Worm (Caenorhabditis elegans) whole organism, L3 larva: Measurements from ENCODE around the gene cyp-33B1.

Experiments used
- R02D3.7 ChIP-seq: fragments of 150-350 bp; optimal IDR thresholded peaks from 2 replicates; lab custom pipeline; 2014; ENCODE audit warnings: missing biosample characterization, missing genetic modification characterization
- ZK546.5 ChIP-seq: sonication (generic microtip); optimal IDR thresholded peaks from 2 replicates; lab custom pipeline; 2017; ENCODE audit warnings: missing biosample characterization, missing genetic modification characterization
- ama-1 ChIP-seq: fragments of 150-350 bp; optimal IDR thresholded peaks from 2 replicates; lab custom pipeline; 2018
- ceh-16 ChIP-seq: sonication (generic microtip); optimal IDR thresholded peaks from 2 replicates; lab custom pipeline; 2017; ENCODE audit warnings: missing biosample characterization, missing genetic modification characterization
- ceh-82 ChIP-seq: fragments of 150-350 bp; optimal IDR thresholded peaks from 2 replicates; lab custom pipeline; 2014; ENCODE audit warnings: missing biosample characterization, missing genetic modification characterization
- daf-12 ChIP-seq: fragments of 150-350 bp; optimal IDR thresholded peaks from 2 replicates; lab custom pipeline; 2014; ENCODE audit warnings: missing biosample characterization, missing genetic modification reagents, missing genetic modification characterization
- egl-27 ChIP-seq: sonication (generic microtip); optimal IDR thresholded peaks from 4 replicates; lab custom pipeline; 2017; ENCODE audit warnings: missing biosample characterization, missing genetic modification reagents, missing genetic modification characterization
- egl-5 ChIP-seq: fragments of 150-350 bp; optimal IDR thresholded peaks from 2 replicates; lab custom pipeline; 2017; ENCODE audit warnings: missing biosample characterization, missing genetic modification reagents, missing genetic modification characterization, inconsistent platforms
- elt-2 ChIP-seq: sonication (generic microtip); optimal IDR thresholded peaks from 2 replicates; lab custom pipeline; 2016; ENCODE audit warnings: missing genetic modification reagents, mild to moderate bottlenecking, missing genetic modification characterization, missing compliant biosample characterization
- elt-3 ChIP-seq, 3 experiments: fragments of 150-350 bp in 1 of 3; sonication (generic microtip) in 2 of 3; optimal IDR thresholded peaks; 2 replicates in 2 of 3; 4 replicates in 1 of 3; lab custom pipeline; 2014 to 2017; ENCODE audit warnings: missing biosample characterization in 3 of 3, missing genetic modification characterization in 3 of 3
- eor-1 ChIP-seq, 2 experiments: fragments of 150-350 bp; optimal IDR thresholded peaks; 2 replicates each; lab custom pipeline; 2014 to 2018; ENCODE audit warnings: missing biosample characterization in 2 of 2, missing genetic modification characterization in 2 of 2
- fkh-10 ChIP-seq: sonication (generic microtip); optimal IDR thresholded peaks from 2 replicates; lab custom pipeline; 2017; ENCODE audit warnings: missing biosample characterization, missing genetic modification reagents, missing genetic modification characterization
- fkh-2 ChIP-seq: fragments of 150-350 bp; optimal IDR thresholded peaks from 2 replicates; lab custom pipeline; 2014; ENCODE audit warnings: missing biosample characterization, missing genetic modification reagents, missing genetic modification characterization
- fos-1 ChIP-seq: fragments of 150-350 bp; optimal IDR thresholded peaks from 2 replicates; lab custom pipeline; 2014; ENCODE audit warnings: missing biosample characterization, missing genetic modification characterization
- lin-15B ChIP-seq: fragments of 150-350 bp; optimal IDR thresholded peaks from 2 replicates; lab custom pipeline; 2014; ENCODE audit warnings: missing biosample characterization, missing genetic modification characterization
- lin-39 ChIP-seq: fragments of 150-350 bp; optimal IDR thresholded peaks from 2 replicates; lab custom pipeline; 2018; ENCODE audit warnings: missing biosample characterization, missing genetic modification reagents, missing genetic modification characterization
- lsy-12 ChIP-seq: sonication (generic microtip); optimal IDR thresholded peaks from 2 replicates; lab custom pipeline; 2016; ENCODE audit warnings: mild to moderate bottlenecking, missing genetic modification characterization, missing compliant biosample characterization
- mdl-1 ChIP-seq: fragments of 150-350 bp; optimal IDR thresholded peaks from 2 replicates; lab custom pipeline; 2014; ENCODE audit warnings: missing biosample characterization, missing genetic modification characterization
- nhr-11 ChIP-seq: fragments of 150-350 bp; optimal IDR thresholded peaks from 2 replicates; lab custom pipeline; 2014; ENCODE audit warnings: missing biosample characterization, missing genetic modification characterization
- nhr-12 ChIP-seq: fragments of 150-350 bp; optimal IDR thresholded peaks from 2 replicates; lab custom pipeline; 2014; ENCODE audit warnings: missing biosample characterization, missing genetic modification characterization
- nhr-23 ChIP-seq: fragments of 150-350 bp; optimal IDR thresholded peaks from 2 replicates; lab custom pipeline; 2014; ENCODE audit warnings: missing biosample characterization, missing genetic modification reagents, missing genetic modification characterization
- nhr-237 ChIP-seq: fragments of 150-350 bp; optimal IDR thresholded peaks from 2 replicates; lab custom pipeline; 2014; ENCODE audit warnings: missing biosample characterization, missing genetic modification characterization
- nhr-25 ChIP-seq: sonication (generic microtip); optimal IDR thresholded peaks from 2 replicates; lab custom pipeline; 2017; ENCODE audit warnings: missing biosample characterization, missing genetic modification characterization
- nhr-43 ChIP-seq: sonication (generic microtip); optimal IDR thresholded peaks from 2 replicates; lab custom pipeline; 2016; ENCODE audit warnings: mild to moderate bottlenecking, missing genetic modification characterization, missing compliant biosample characterization; ENCODE audit not compliant: poor library complexity, severe bottlenecking
- nhr-67 ChIP-seq: fragments of 150-350 bp; optimal IDR thresholded peaks from 2 replicates; lab custom pipeline; 2014; ENCODE audit warnings: missing biosample characterization, missing genetic modification characterization
- nhr-76 ChIP-seq: fragments of 150-350 bp; sonication (generic microtip); optimal IDR thresholded peaks from 5 replicates; lab custom pipeline; 2014; ENCODE audit warnings: missing biosample characterization, missing genetic modification characterization
- nhr-77 ChIP-seq: fragments of 150-350 bp; optimal IDR thresholded peaks from 2 replicates; lab custom pipeline; 2014; ENCODE audit warnings: missing biosample characterization, missing genetic modification characterization
- pha-4 ChIP-seq: fragments of 150-350 bp; optimal IDR thresholded peaks from 2 replicates; lab custom pipeline; 2014; ENCODE audit warnings: missing biosample characterization, missing genetic modification reagents, missing genetic modification characterization
- pqm-1 ChIP-seq: fragments of 150-350 bp; optimal IDR thresholded peaks from 2 replicates; lab custom pipeline; 2017; ENCODE audit warnings: missing biosample characterization, missing genetic modification characterization, inconsistent platforms
- sea-2 ChIP-seq: fragments of 150-350 bp; sonication (generic microtip); optimal IDR thresholded peaks from 4 replicates; lab custom pipeline; 2014; ENCODE audit warnings: missing biosample characterization, missing genetic modification reagents, missing genetic modification characterization
- skn-1 ChIP-seq: fragments of 150-350 bp; optimal IDR thresholded peaks from 2 replicates; lab custom pipeline; 2014; ENCODE audit warnings: missing biosample characterization, missing genetic modification characterization
- snpc-4 ChIP-seq: fragments of 150-350 bp; optimal IDR thresholded peaks from 2 replicates; lab custom pipeline; 2014; ENCODE audit warnings: missing biosample characterization, missing genetic modification characterization
- tbx-2 ChIP-seq: sonication (generic microtip); optimal IDR thresholded peaks from 2 replicates; lab custom pipeline; 2016; ENCODE audit warnings: mild to moderate bottlenecking, missing genetic modification characterization, missing compliant biosample characterization
- unc-39 ChIP-seq: sonication (generic microtip); optimal IDR thresholded peaks from 4 replicates; lab custom pipeline; 2017; ENCODE audit warnings: missing biosample characterization, missing genetic modification characterization
- unc-62 ChIP-seq: fragments of 150-350 bp; sonication (generic microtip); optimal IDR thresholded peaks from 4 replicates; lab custom pipeline; 2014; ENCODE audit warnings: missing biosample characterization, missing genetic modification reagents, missing genetic modification characterization
- zag-1 ChIP-seq: fragments of 150-350 bp; optimal IDR thresholded peaks from 2 replicates; lab custom pipeline; 2014; ENCODE audit warnings: missing biosample characterization, missing genetic modification characterization
- ztf-11 ChIP-seq: fragments of 150-350 bp; optimal IDR thresholded peaks from 2 replicates; lab custom pipeline; 2014; ENCODE audit warnings: missing biosample characterization, missing genetic modification characterization
- ztf-4 ChIP-seq: fragments of 150-350 bp; optimal IDR thresholded peaks from 2 replicates; lab custom pipeline; 2014; ENCODE audit warnings: missing biosample characterization, missing genetic modification characterization

The cyp-33B1 gene

ce11 chrV:9003291-9003690, 37.8 kb upstream of the cyp-33B1 start, which contains the start of gene srx-1:
Gene srx-1 (plus strand): TSS chrV:9003672.
- TF ChIP-seq nhr-25 (tag; lab: Kevin White, UChicago): no peak
- TF ChIP-seq ztf-11 (tag; lab: Kevin White, UChicago): no peak
- no peak for TF ChIP-seq nhr-12
- no peak for TF ChIP-seq fos-1 (tag; lab: Kevin White, UChicago)
- no peak for TF ChIP-seq ama-1
- TF ChIP-seq nhr-43 (tag; lab: Kevin White, UChicago): no peak
- no peak for TF ChIP-seq zag-1 (tag; lab: Kevin White, UChicago)

ce11 chrV:9005243-9005642, 35.9 kb upstream of the cyp-33B1 start, which contains the start of gene srx-3:
Gene srx-3 (plus strand): TSS chrV:9005543.
- no peak for TF ChIP-seq nhr-77 (tag; lab: Kevin White, UChicago)
- no peak for TF ChIP-seq ZK546.5
- no peak for TF ChIP-seq nhr-23 (tag; lab: Kevin White, UChicago)
- TF ChIP-seq nhr-237 (tag; lab: Kevin White, UChicago): no peak
- no peak for TF ChIP-seq ama-1
- TF ChIP-seq unc-39 (tag; lab: Kevin White, UChicago): no peak
- no peak for TF ChIP-seq eor-1 (tag; optimal IDR thresholded peaks at IDR 0.05; lab: Kevin White, UChicago)
- TF ChIP-seq pqm-1 (tag; lab: Kevin White, UChicago): no peak
- no peak for TF ChIP-seq lsy-12 (tag; lab: Kevin White, UChicago)
- TF ChIP-seq fos-1 (tag; lab: Kevin White, UChicago): no peak
- TF ChIP-seq tbx-2 (tag; lab: Kevin White, UChicago): no peak
- no peak for TF ChIP-seq ztf-11 (tag; lab: Kevin White, UChicago)
- TF ChIP-seq, all 47 proteins: peak for 0

- TF ChIP-seq daf-12 (tag; lab: Kevin White, UChicago) (no peak), egl-5 (tag; lab: Kevin White, UChicago) (no peak), ztf-4 (tag; lab: Kevin White, UChicago) (no peak), ceh-82 (tag; lab: Kevin White, UChicago) (no peak), nhr-77 (tag; lab: Kevin White, UChicago) (no peak), ceh-16 (tag; lab: Kevin White, UChicago) (no peak), tbx-2 (tag; lab: Kevin White, UChicago) (no peak), fkh-10 (GFP tag; lab: Kevin White, UChicago) (no peak), unc-39 (tag; lab: Kevin White, UChicago) (no peak), elt-3 (tag; optimal IDR thresholded peaks at IDR 0.05; lab: Kevin White, UChicago) (no peak), lin-15B (no peak), mdl-1 (no peak), unc-62 (GFP tag; lab: Kevin White, UChicago) (no peak), R02D3.7 (no peak), ama-1 (no peak), sea-2 (GFP tag; lab: Kevin White, UChicago) (no peak), lin-39 (tag; lab: Kevin White, UChicago) (no peak), nhr-67 (tag; lab: Kevin White, UChicago) (no peak)
Measured at ce11 chrV:9009175-9009574, 32.0 kb upstream of the cyp-33B1 start, which contains the start of gene srx-2. Gene srx-2 (plus strand): TSS chrV:9009475.

- TF ChIP-seq pqm-1 (tag; lab: Kevin White, UChicago): no peak
- TF ChIP-seq ama-1: no peak
- no peak for TF ChIP-seq nhr-43 (tag; lab: Kevin White, UChicago)
- TF ChIP-seq ceh-16 (tag; lab: Kevin White, UChicago): no peak
- TF ChIP-seq nhr-25 (tag; lab: Kevin White, UChicago): no peak
- TF ChIP-seq egl-27 (tag; lab: Kevin White, UChicago): no peak
- TF ChIP-seq lin-15B: no peak
- no peak for TF ChIP-seq skn-1 (tag; lab: Kevin White, UChicago)
- TF ChIP-seq sea-2 (GFP tag; lab: Kevin White, UChicago): no peak
- TF ChIP-seq nhr-237 (tag; lab: Kevin White, UChicago): no peak
Measured at ce11 chrV:9013765-9014164, 27.4 kb upstream of the cyp-33B1 start, which contains the start of gene srh-201. Gene srh-201 (minus strand): TSS chrV:9013865.

- no peak for TF ChIP-seq nhr-25 (tag; lab: Kevin White, UChicago)
- TF ChIP-seq nhr-11: no peak
- TF ChIP-seq elt-2 (tag; lab: Kevin White, UChicago): no peak
- no peak for TF ChIP-seq egl-5 (tag; lab: Kevin White, UChicago)
- TF ChIP-seq pha-4 (tag; lab: Kevin White, UChicago): no peak
- no peak for TF ChIP-seq fkh-2 (tag; lab: Kevin White, UChicago)
- TF ChIP-seq elt-3 (tag; optimal IDR thresholded peaks at IDR 0.05; lab: Kevin White, UChicago): no peak
- no peak for TF ChIP-seq fos-1 (tag; lab: Kevin White, UChicago)
- TF ChIP-seq eor-1 (tag; optimal IDR thresholded peaks at IDR 0.05; lab: Kevin White, UChicago): no peak
- TF ChIP-seq snpc-4 (tag; lab: Kevin White, UChicago): no peak
- no peak for TF ChIP-seq ceh-82 (tag; lab: Kevin White, UChicago)
- no peak for TF ChIP-seq zag-1 (tag; lab: Kevin White, UChicago)
- no peak for TF ChIP-seq lsy-12 (tag; lab: Kevin White, UChicago)
- TF ChIP-seq skn-1 (tag; lab: Kevin White, UChicago): no peak
- no peak for TF ChIP-seq egl-27 (tag; lab: Kevin White, UChicago)
- TF ChIP-seq ceh-16 (tag; lab: Kevin White, UChicago): no peak
- TF ChIP-seq mdl-1: no peak
- no peak for TF ChIP-seq nhr-76 (tag; lab: Kevin White, UChicago)
- no peak for TF ChIP-seq lin-15B
- TF ChIP-seq tbx-2 (tag; lab: Kevin White, UChicago): no peak
- TF ChIP-seq, all 47 proteins: peak for 0
Measured at ce11 chrV:9015540-9015939, 25.6 kb upstream of the cyp-33B1 start, which contains the start of gene srt-18. Gene srt-18 (minus strand): TSS chrV:9015640.
